Worm (Caenorhabditis elegans) whole organism, young adult: ENCODE measurements around the gene ZK673.11.
A peak's percentile ranks its signal among the peaks of the same experiment; 100 is the strongest.

Experiments used
- B0261.1 ChIP-seq: sonication (generic microtip); optimal IDR thresholded peaks from 2 replicates; lab custom pipeline; 2016; ENCODE audit warnings: mild to moderate bottlenecking, missing genetic modification characterization, moderate library complexity, missing compliant biosample characterization
- B0336.3 ChIP-seq: fragments of 200-800 bp; sonication (Bioruptor generic); IDR thresholded peaks from 2 replicates; pipeline ENCODE4 v1.3.6; 2022; ENCODE audit warnings: missing genetic modification characterization, missing compliant biosample characterization
- C06A6.2 ChIP-seq: fragments of 200-800 bp; sonication (Bioruptor generic); conservative IDR thresholded peaks from 2 replicates; pipeline ENCODE4 v1.3.6; 2022; ENCODE audit warnings: missing genetic modification characterization, missing compliant biosample characterization
- F22D6.2 ChIP-seq: sonication (generic microtip); optimal IDR thresholded peaks from 2 replicates; lab custom pipeline; 2016; ENCODE audit warnings: mild to moderate bottlenecking, missing genetic modification characterization, missing compliant biosample characterization
- F49E8.2 ChIP-seq: sonication (generic microtip); optimal IDR thresholded peaks from 3 replicates; lab custom pipeline; 2017; ENCODE audit warnings: missing genetic modification characterization, mild to moderate bottlenecking, missing compliant biosample characterization, antibody characterized with exemption, moderate library complexity; ENCODE audit not compliant: insufficient read depth
- F55B11.4 ChIP-seq: sonication (generic microtip); optimal IDR thresholded peaks from 2 replicates; lab custom pipeline; 2016; ENCODE audit warnings: missing compliant biosample characterization, missing genetic modification characterization, borderline replicate concordance; ENCODE audit not compliant: insufficient read depth
- Y53F4B.3 ChIP-seq: fragments of 200-800 bp; sonication (Bioruptor generic); IDR thresholded peaks from 2 replicates; pipeline ENCODE4 v1.3.6; 2022; ENCODE audit warnings: missing genetic modification reagents, missing genetic modification characterization, missing compliant biosample characterization
- Y53G8AR.9 ChIP-seq: fragments of 200-800 bp; sonication (Bioruptor generic); conservative IDR thresholded peaks from 2 replicates; pipeline ENCODE4 v1.3.6; 2022; ENCODE audit warnings: missing genetic modification reagents, missing genetic modification characterization, missing compliant biosample characterization
- ZK185.1 ChIP-seq: sonication (generic microtip); optimal IDR thresholded peaks from 2 replicates; lab custom pipeline; 2016; ENCODE audit warnings: mild to moderate bottlenecking, missing genetic modification characterization, missing compliant biosample characterization; ENCODE audit not compliant: poor library complexity, severe bottlenecking
- atf-7 ChIP-seq: sonication (generic microtip); optimal IDR thresholded peaks from 2 replicates; lab custom pipeline; 2017; ENCODE audit warnings: mild to moderate bottlenecking, missing genetic modification characterization, missing compliant biosample characterization
- attf-5 ChIP-seq: fragments of 200-800 bp; sonication (Bioruptor generic); optimal IDR thresholded peaks from 2 replicates; lab custom pipeline; 2018; ENCODE audit warnings: mild to moderate bottlenecking, missing genetic modification characterization, missing compliant biosample characterization
- bed-1 ChIP-seq: fragments of 200-800 bp; sonication (Bioruptor generic); IDR thresholded peaks from 2 replicates; pipeline ENCODE4 v1.3.6; 2022; ENCODE audit warnings: missing genetic modification reagents, missing genetic modification characterization, missing compliant biosample characterization
- cebp-1 ChIP-seq, 2 experiments: fragments of 200-800 bp in 1 of 2; sonication (Bioruptor generic) in 1 of 2; sonication (generic microtip) in 1 of 2; IDR thresholded peaks in 1 of 2; optimal IDR thresholded peaks in 1 of 2; 2 replicates each; pipeline versions ENCODE4 v1.3.6 to Lab custom; 2017 to 2022; ENCODE audit warnings: missing compliant biosample characterization in 2 of 2, missing genetic modification characterization in 2 of 2, mild to moderate bottlenecking in 1 of 2, missing genetic modification reagents in 1 of 2, moderate library complexity in 1 of 2
- cebp-2 ChIP-seq: fragments of 200-800 bp; sonication (Bioruptor generic); IDR thresholded peaks from 2 replicates; pipeline ENCODE4 v1.3.6; 2022; ENCODE audit warnings: missing genetic modification characterization, missing compliant biosample characterization
- ceh-40 ChIP-seq: fragments of 200-800 bp; sonication (Bioruptor generic); IDR thresholded peaks from 2 replicates; pipeline ENCODE4 v1.3.6; 2022; ENCODE audit warnings: missing genetic modification characterization, missing compliant biosample characterization
- ceh-91 ChIP-seq: fragments of 200-800 bp; sonication (Bioruptor generic); IDR thresholded peaks from 2 replicates; pipeline ENCODE4 v1.3.6; 2022; ENCODE audit warnings: missing genetic modification reagents, missing genetic modification characterization, missing compliant biosample characterization
- chd-7 ChIP-seq: sonication (generic microtip); optimal IDR thresholded peaks from 2 replicates; lab custom pipeline; 2016; ENCODE audit warnings: mild to moderate bottlenecking, missing genetic modification characterization, moderate library complexity, missing compliant biosample characterization
- die-1 ChIP-seq: sonication (generic microtip); optimal IDR thresholded peaks from 2 replicates; lab custom pipeline; 2016; ENCODE audit warnings: missing genotype, mild to moderate bottlenecking, missing genetic modification characterization, missing compliant biosample characterization
- egl-44 ChIP-seq: fragments of 200-800 bp; sonication (Bioruptor generic); IDR thresholded peaks from 2 replicates; pipeline ENCODE4 v1.3.6; 2022; ENCODE audit warnings: missing genetic modification reagents, missing genetic modification characterization, missing compliant biosample characterization
- him-1 ChIP-seq: sonication (generic microtip); optimal IDR thresholded peaks from 2 replicates; lab custom pipeline; 2016; ENCODE audit warnings: missing genotype, missing genetic modification reagents, missing genetic modification characterization, missing compliant biosample characterization
- hmg-1.2 ChIP-seq: fragments of 200-800 bp; sonication (Bioruptor generic); IDR thresholded peaks from 2 replicates; pipeline ENCODE4 v1.3.6; 2022; ENCODE audit warnings: missing genetic modification reagents, missing genetic modification characterization, missing compliant biosample characterization
- hrde-1 ChIP-seq: sonication (generic microtip); optimal IDR thresholded peaks from 2 replicates; lab custom pipeline; 2016; ENCODE audit warnings: missing genetic modification characterization, mild to moderate bottlenecking, missing compliant biosample characterization, moderate library complexity, missing genotype, missing genetic modification reagents, borderline replicate concordance
- hsf-1 ChIP-seq: fragments of 200-800 bp; sonication (Bioruptor generic); IDR thresholded peaks from 2 replicates; pipeline ENCODE4 v1.3.6; 2022; ENCODE audit warnings: missing genetic modification reagents, missing genetic modification characterization, missing compliant biosample characterization
- lin-26 ChIP-seq: fragments of 200-800 bp; sonication (Bioruptor generic); IDR thresholded peaks from 2 replicates; pipeline ENCODE4 v1.3.6; 2022; ENCODE audit warnings: missing genetic modification reagents, missing genetic modification characterization, missing compliant biosample characterization
- lsl-1 ChIP-seq: fragments of 200-800 bp; sonication (Bioruptor generic); optimal IDR thresholded peaks from 2 replicates; lab custom pipeline; 2018; ENCODE audit warnings: mild to moderate bottlenecking, missing genetic modification characterization, moderate library complexity, missing compliant biosample characterization
- madf-3 ChIP-seq: fragments of 200-800 bp; sonication (Bioruptor generic); IDR thresholded peaks from 2 replicates; pipeline ENCODE4 v1.3.6; 2022; ENCODE audit warnings: missing genetic modification reagents, missing genetic modification characterization, missing compliant biosample characterization
- madf-6 ChIP-seq: fragments of 200-800 bp; sonication (Bioruptor generic); IDR thresholded peaks from 2 replicates; pipeline ENCODE4 v1.3.6; 2022; ENCODE audit warnings: missing genetic modification reagents, missing genetic modification characterization, missing compliant biosample characterization
- madf-8 ChIP-seq: fragments of 200-800 bp; sonication (Bioruptor generic); conservative IDR thresholded peaks from 2 replicates; pipeline ENCODE4 v1.3.6; 2022; ENCODE audit warnings: missing genetic modification reagents, missing genetic modification characterization, missing compliant biosample characterization
- nfya-1 ChIP-seq: sonication (generic microtip); optimal IDR thresholded peaks from 2 replicates; lab custom pipeline; 2017; ENCODE audit warnings: antibody characterized with exemption, missing compliant biosample characterization, missing genetic modification characterization, borderline replicate concordance; ENCODE audit not compliant: insufficient read depth
- nfyb-1 ChIP-seq: fragments of 200-800 bp; sonication (Bioruptor generic); IDR thresholded peaks from 2 replicates; pipeline ENCODE4 v1.3.6; 2022; ENCODE audit warnings: missing genetic modification reagents, missing genetic modification characterization, missing compliant biosample characterization
- nhr-120 ChIP-seq: fragments of 200-800 bp; sonication (Bioruptor generic); IDR thresholded peaks from 2 replicates; pipeline ENCODE4 v1.3.6; 2022; ENCODE audit warnings: missing genetic modification characterization, missing compliant biosample characterization
- nhr-179 ChIP-seq: sonication (generic microtip); optimal IDR thresholded peaks from 2 replicates; lab custom pipeline; 2016; ENCODE audit warnings: mild to moderate bottlenecking, missing genetic modification characterization, missing compliant biosample characterization
- rec-8 ChIP-seq, 2 experiments: sonication (generic microtip); optimal IDR thresholded peaks; 2 replicates each; lab custom pipeline; 2016; ENCODE audit warnings: mild to moderate bottlenecking in 2 of 2, missing genetic modification characterization in 2 of 2, missing genetic modification reagents in 2 of 2, missing genotype in 2 of 2, missing biosample characterization in 1 of 2, missing compliant biosample characterization in 1 of 2, moderate library complexity in 1 of 2
- repo-1 ChIP-seq: sonication (generic microtip); optimal IDR thresholded peaks from 2 replicates; lab custom pipeline; 2017; ENCODE audit warnings: mild to moderate bottlenecking, missing genetic modification characterization, missing compliant biosample characterization
- sea-2 ChIP-seq: fragments of 200-800 bp; sonication (Bioruptor generic); IDR thresholded peaks from 2 replicates; pipeline ENCODE4 v1.3.6; 2022; ENCODE audit warnings: missing genetic modification characterization, missing compliant biosample characterization
- snpc-3.4 ChIP-seq: sonication (generic microtip); optimal IDR thresholded peaks from 2 replicates; lab custom pipeline; 2017; ENCODE audit warnings: missing genetic modification characterization, mild to moderate bottlenecking, missing compliant biosample characterization, antibody characterized with exemption, moderate library complexity, missing genotype, missing genetic modification reagents
- snpc-4 ChIP-seq, 5 experiments: fragments of 150-350 bp in 1 of 5; sonication (generic microtip) in 4 of 5; optimal IDR thresholded peaks; 2 replicates each; lab custom pipeline; 2014 to 2018; ENCODE audit warnings: missing genetic modification characterization in 5 of 5, missing biosample characterization in 3 of 5, antibody characterized with exemption in 2 of 5, mild to moderate bottlenecking in 2 of 5, missing compliant biosample characterization in 2 of 5, missing genotype in 2 of 5, moderate library complexity in 2 of 5, missing genetic modification reagents in 1 of 5
- tlf-1 ChIP-seq: fragments of 200-800 bp; sonication (Bioruptor generic); optimal IDR thresholded peaks from 2 replicates; lab custom pipeline; 2018; ENCODE audit warnings: mild to moderate bottlenecking, missing genetic modification characterization, missing compliant biosample characterization
- unc-130 ChIP-seq: sonication (generic microtip); optimal IDR thresholded peaks from 2 replicates; lab custom pipeline; 2016; ENCODE audit warnings: missing genetic modification reagents, missing genetic modification characterization, missing compliant biosample characterization
- xnd-1 ChIP-seq: sonication (generic microtip); optimal IDR thresholded peaks from 2 replicates; lab custom pipeline; 2016; ENCODE audit warnings: missing genotype, missing genetic modification reagents, missing genetic modification characterization, missing compliant biosample characterization
- zfh-2 ChIP-seq: fragments of 200-800 bp; sonication (Bioruptor generic); conservative IDR thresholded peaks from 2 replicates; pipeline ENCODE4 v1.3.6; 2022; ENCODE audit warnings: missing genetic modification reagents, missing genetic modification characterization, missing compliant biosample characterization
- ztf-22 ChIP-seq: fragments of 200-800 bp; sonication (Bioruptor generic); optimal IDR thresholded peaks from 2 replicates; lab custom pipeline; 2018; ENCODE audit warnings: mild to moderate bottlenecking, missing genetic modification characterization, moderate library complexity, missing compliant biosample characterization
- ztf-6 ChIP-seq: fragments of 200-800 bp; sonication (Bioruptor generic); IDR thresholded peaks from 2 replicates; pipeline ENCODE4 v1.3.6; 2022; ENCODE audit warnings: missing genetic modification reagents, missing genetic modification characterization, missing compliant biosample characterization

Gene ZK673.11

ce11 chrII:10444971-10445707, 11.9 kb upstream of the ZK673.11 start:
- TF ChIP-seq snpc-3.4 (tag; lab: Kevin White, UChicago) (peak; percentile 28), lsl-1 (GFP tag; lab: Kevin White, UChicago) (peak; percentile 76), madf-8 (peak; percentile 86), bed-1 (GFP tag; lab: Robert Waterston, UW) (no peak), madf-3 (GFP tag; lab: Robert Waterston, UW) (no peak), madf-6 (peak; percentile 83), xnd-1 (tag; lab: Kevin White, UChicago) (peak; percentile 57)

ce11 chrII:10445738-10446137, 11.3 kb upstream of the ZK673.11 start:
- TF ChIP-seq nfyb-1 (GFP tag; lab: Robert Waterston, UW) (peak; percentile 35; the same call in 1 of the 2 replicates), lin-26 (GFP tag; lab: Robert Waterston, UW) (no peak), F49E8.2 (tag; lab: Kevin White, UChicago) (no peak), sea-2 (GFP tag; lab: Robert Waterston, UW) (0 out of 2 replicates have a peak, but pooled peaks have one; percentile 12), cebp-2 (GFP tag; lab: Robert Waterston, UW) (0 out of 2 replicates have a peak, but pooled peaks have one; percentile 40), nhr-120 (GFP tag; lab: Robert Waterston, UW) (no peak), tlf-1 (GFP tag; lab: Kevin White, UChicago) (no peak), die-1 (tag; lab: Kevin White, UChicago) (peak; percentile 8), attf-5 (GFP tag; lab: Kevin White, UChicago) (peak; percentile 50), B0261.1 (tag; lab: Kevin White, UChicago) (no peak), Y53F4B.3 (GFP tag; lab: Robert Waterston, UW) (no peak), C06A6.2 (GFP tag; lab: Robert Waterston, UW) (no peak), ztf-6 (no peak), ZK185.1 (tag; lab: Kevin White, UChicago) (no peak), hsf-1 (GFP tag; lab: Robert Waterston, UW) (no peak), hmg-1.2 (GFP tag; lab: Robert Waterston, UW) (peak; percentile 20; the same call in 1 of the 2 replicates), ceh-40 (GFP tag; lab: Robert Waterston, UW) (no peak), egl-44 (GFP tag; lab: Robert Waterston, UW) (no peak), hrde-1 (tag; lab: Kevin White, UChicago) (no peak), repo-1 (peak; percentile 50), B0336.3 (GFP tag; lab: Robert Waterston, UW) (peak; percentile 46; the same call in 1 of the 2 replicates), chd-7 (tag; lab: Kevin White, UChicago) (peak; percentile 10), nhr-179 (tag; lab: Kevin White, UChicago) (no peak), him-1 (tag; lab: Kevin White, UChicago) (no peak), madf-6 (no peak; the same call in 1 of the 2 replicates), F55B11.4 (tag; lab: Kevin White, UChicago) (no peak), cebp-1 (GFP tag; IDR thresholded peaks at IDR 0.05; lab: Robert Waterston, UW) (peak; percentile 86), cebp-1 (tag; optimal IDR thresholded peaks at IDR 0.05; lab: Kevin White, UChicago) (peak; percentile 93), unc-130 (GFP tag; lab: Kevin White, UChicago) (no peak), ceh-91 (GFP tag; lab: Robert Waterston, UW) (no peak), Y53G8AR.9 (GFP tag; lab: Robert Waterston, UW) (no peak), ztf-22 (GFP tag; lab: Kevin White, UChicago) (no peak), zfh-2 (GFP tag; lab: Robert Waterston, UW) (no peak), atf-7 (no peak), rec-8 (tag; optimal IDR thresholded peaks at IDR 0.05; lab: Kevin White, UChicago) (no peak), xnd-1 (tag; lab: Kevin White, UChicago) (no peak), snpc-4 (GFP tag; optimal IDR thresholded peaks at IDR 0.05; lab: Kevin White, UChicago) (no peak), snpc-4 (tag; optimal IDR thresholded peaks at IDR 0.05; lab: Kevin White, UChicago) (no peak), F22D6.2 (tag; lab: Kevin White, UChicago) (no peak), nfya-1 (tag; lab: Kevin White, UChicago) (no peak)
